Worm (Caenorhabditis elegans) whole organism, L4/young adult: Measurements from ENCODE around the gene Y47D7A.15.

Experiments
- W03F9.2 ChIP-seq: fragments of 150-350 bp; optimal IDR thresholded peaks from 2 replicates; lab custom pipeline; 2014; ENCODE audit warnings: missing biosample characterization, missing genetic modification characterization
- dao-5 ChIP-seq: sonication (generic microtip); optimal IDR thresholded peaks from 2 replicates; lab custom pipeline; 2016; ENCODE audit warnings: missing genotype, missing genetic modification characterization, moderate library complexity, missing compliant biosample characterization
- him-1 ChIP-seq: sonication (generic microtip); optimal IDR thresholded peaks from 2 replicates; lab custom pipeline; 2016; ENCODE audit warnings: missing genotype, missing genetic modification reagents, missing genetic modification characterization, missing compliant biosample characterization

DNA sequence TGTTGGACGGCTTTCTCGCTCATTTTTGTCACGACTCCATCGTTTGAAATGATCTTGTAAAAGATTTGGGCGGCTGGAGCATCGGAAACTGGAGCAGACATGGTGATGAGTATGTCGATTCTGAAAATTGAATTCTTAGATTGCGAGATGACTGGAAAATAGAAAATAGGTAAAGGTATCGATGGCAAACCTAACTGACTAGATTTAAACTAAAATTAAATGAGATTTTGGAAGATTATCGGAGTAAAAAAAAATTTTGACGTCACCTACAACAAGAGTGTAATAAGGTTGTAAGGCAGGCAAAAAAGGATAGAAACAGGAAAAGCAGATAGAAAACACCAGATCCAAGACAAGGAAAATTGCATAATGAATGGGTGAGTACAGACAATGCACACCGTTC lies 11.5 kb downstream of the Y47D7A.15 start, which contains the start of gene skr-14:
- no peak for TF ChIP-seq him-1 (tag; lab: Kevin White, UChicago)
- no peak for TF ChIP-seq dao-5 (tag; lab: Kevin White, UChicago)
- no peak for TF ChIP-seq W03F9.2 (tag; lab: Kevin White, UChicago)
